Fruit fly (Drosophila melanogaster) whole organism, embryonic: ENCODE data around the gene Tre1.

Experiments used
- Antp ChIP-seq: fragments of 200-800 bp; sonication (Bioruptor generic); optimal IDR thresholded peaks from 3 replicates; lab custom pipeline; 2016; ENCODE audit warnings: missing biosample characterization, missing genetic modification characterization
- CG10366 ChIP-seq: fragments of 200-800 bp; sonication (Bioruptor generic); IDR thresholded peaks from 2 replicates; pipeline ENCODE4 v1.3.6; 2022; ENCODE audit warnings: missing biosample characterization, missing genetic modification characterization
- CG10543 ChIP-seq: fragments of 200-800 bp; sonication (Bioruptor generic); optimal IDR thresholded peaks from 3 replicates; lab custom pipeline; 2017; ENCODE audit warnings: missing biosample characterization, mild to moderate bottlenecking, missing genetic modification characterization, moderate library complexity
- CG13123 ChIP-seq: fragments of 200-800 bp; sonication (Bioruptor generic); optimal IDR thresholded peaks from 2 replicates; lab custom pipeline; 2016; ENCODE audit warnings: missing biosample characterization, missing genetic modification characterization
- CG14441 ChIP-seq: fragments of 200-800 bp; sonication (Bioruptor generic); IDR thresholded peaks from 2 replicates; pipeline ENCODE4 v1.3.6; 2022; ENCODE audit warnings: missing biosample characterization, missing genetic modification characterization
- CG16815 ChIP-seq: fragments of 200-800 bp; sonication (Bioruptor generic); optimal IDR thresholded peaks from 3 replicates; lab custom pipeline; 2017; ENCODE audit warnings: missing biosample characterization, mild to moderate bottlenecking, missing genetic modification characterization
- CG17361 ChIP-seq: fragments of 200-800 bp; sonication (Bioruptor generic); IDR thresholded peaks from 3 replicates; pipeline ENCODE4 v1.3.6; 2022; ENCODE audit warnings: missing biosample characterization, missing genetic modification characterization
- CG17385 ChIP-seq: fragments of 200-800 bp; sonication (Bioruptor generic); optimal IDR thresholded peaks from 3 replicates; lab custom pipeline; 2018; ENCODE audit warnings: missing biosample characterization, mild to moderate bottlenecking, missing genetic modification characterization
- CG2712 ChIP-seq: fragments of 200-800 bp; optimal IDR thresholded peaks from 3 replicates; lab custom pipeline; 2019; ENCODE audit warnings: missing biosample characterization, mild to moderate bottlenecking, missing genetic modification characterization, moderate library complexity
- CG3847 ChIP-seq: fragments of 200-800 bp; sonication (Bioruptor generic); IDR thresholded peaks from 2 replicates; pipeline ENCODE4 v1.3.6; 2022; ENCODE audit warnings: missing biosample characterization, missing genetic modification characterization
- CG4360 ChIP-seq: fragments of 200-800 bp; sonication (Bioruptor generic); IDR thresholded peaks from 2 replicates; pipeline ENCODE4 v1.3.6; 2022; ENCODE audit warnings: missing biosample characterization, missing genetic modification characterization
- CG4404 ChIP-seq: fragments of 200-800 bp; sonication (Bioruptor generic); IDR thresholded peaks from 2 replicates; pipeline ENCODE4 v1.3.6; 2022; ENCODE audit warnings: missing biosample characterization, missing genetic modification characterization
- CG4424 ChIP-seq: fragments of 200-800 bp; sonication (Bioruptor generic); optimal IDR thresholded peaks from 3 replicates; lab custom pipeline; 2016; ENCODE audit warnings: missing biosample characterization, missing genetic modification characterization
- CG6254 ChIP-seq: fragments of 200-800 bp; sonication (Bioruptor generic); optimal IDR thresholded peaks from 3 replicates; lab custom pipeline; 2017; ENCODE audit warnings: mild to moderate bottlenecking, missing biosample characterization, missing genetic modification reagents, missing genetic modification characterization
- CG6813 ChIP-seq: fragments of 200-800 bp; sonication (Bioruptor generic); optimal IDR thresholded peaks from 2 replicates; lab custom pipeline; 2017; ENCODE audit warnings: missing biosample characterization, missing genetic modification characterization, mild to moderate bottlenecking, moderate library complexity, missing genetic modification reagents
- CG7963 ChIP-seq: fragments of 200-800 bp; sonication (Bioruptor generic); IDR thresholded peaks from 3 replicates; pipeline ENCODE4 v1.3.6; 2022; ENCODE audit warnings: missing biosample characterization, missing genetic modification characterization; ENCODE audit not compliant: partially characterized antibody
- CG9932 ChIP-seq: fragments of 200-800 bp; sonication (Bioruptor generic); IDR thresholded peaks from 2 replicates; pipeline ENCODE4 v1.3.6; 2022; ENCODE audit warnings: missing biosample characterization, missing genetic modification characterization
- Fer2 ChIP-seq: fragments of 200-800 bp; sonication (Bioruptor generic); optimal IDR thresholded peaks from 2 replicates; lab custom pipeline; 2018; ENCODE audit warnings: missing biosample characterization, mild to moderate bottlenecking, missing genetic modification characterization, moderate library complexity
- Fer3 ChIP-seq: fragments of 200-800 bp; sonication (Bioruptor generic); optimal IDR thresholded peaks from 2 replicates; lab custom pipeline; 2018; ENCODE audit warnings: missing biosample characterization, mild to moderate bottlenecking, missing genetic modification characterization, moderate library complexity
- Hr51 ChIP-seq, 2 experiments: fragments of 200-800 bp; sonication (Bioruptor generic); optimal IDR thresholded peaks; 2 replicates in 1 of 2; 3 replicates in 1 of 2; lab custom pipeline; 2016 to 2018; ENCODE audit warnings: missing biosample characterization in 2 of 2, missing genetic modification characterization in 2 of 2, mild to moderate bottlenecking in 1 of 2, moderate library complexity in 1 of 2
- Lhr ChIP-seq: fragments of 200-800 bp; sonication (Bioruptor generic); optimal IDR thresholded peaks from 3 replicates; lab custom pipeline; 2017; ENCODE audit warnings: mild to moderate bottlenecking, missing biosample characterization, missing genetic modification reagents, missing genetic modification characterization
- MBD-R2 ChIP-seq: fragments of 200-800 bp; sonication (Bioruptor generic); IDR thresholded peaks from 2 replicates; pipeline ENCODE4 v1.3.6; 2022; ENCODE audit warnings: missing biosample characterization, missing genetic modification characterization
- Max ChIP-seq: fragments of 200-800 bp; sonication (Bioruptor generic); optimal IDR thresholded peaks from 2 replicates; lab custom pipeline; 2016; ENCODE audit warnings: missing biosample characterization, mild to moderate bottlenecking, missing genetic modification characterization
- NFAT ChIP-seq: fragments of 200-800 bp; sonication (Bioruptor generic); IDR thresholded peaks from 2 replicates; pipeline ENCODE4 v1.3.6; 2022; ENCODE audit warnings: missing biosample characterization, missing genetic modification characterization
- Optix ChIP-seq: fragments of 200-800 bp; sonication (Bioruptor generic); IDR thresholded peaks from 3 replicates; pipeline ENCODE4 v1.3.6; 2022; ENCODE audit warnings: missing biosample characterization, missing genetic modification characterization
- PHDP ChIP-seq: fragments of 200-800 bp; sonication (Bioruptor generic); optimal IDR thresholded peaks from 3 replicates; lab custom pipeline; 2018; ENCODE audit warnings: missing biosample characterization, mild to moderate bottlenecking, missing genetic modification characterization, moderate library complexity
- Pdp1 ChIP-seq, 2 experiments: fragments of 200-800 bp; sonication (Bioruptor generic); optimal IDR thresholded peaks; 3 replicates each; lab custom pipeline; 2016; ENCODE audit warnings: missing biosample characterization in 2 of 2, missing genetic modification characterization in 2 of 2, mild to moderate bottlenecking in 1 of 2, moderate library complexity in 1 of 2
- Rx ChIP-seq: fragments of 200-800 bp; sonication (Bioruptor generic); IDR thresholded peaks from 2 replicates; pipeline ENCODE4 v1.3.6; 2022; ENCODE audit warnings: missing biosample characterization, missing genetic modification characterization
- ara ChIP-seq: fragments of 200-800 bp; sonication (Bioruptor generic); IDR thresholded peaks from 2 replicates; pipeline ENCODE4 v1.3.6; 2022; ENCODE audit warnings: missing biosample characterization, missing genetic modification characterization
- bsh ChIP-seq, 2 experiments: fragments of 200-800 bp; sonication (Bioruptor generic); optimal IDR thresholded peaks; 2 replicates each; lab custom pipeline; 2017 to 2018; ENCODE audit warnings: mild to moderate bottlenecking in 2 of 2, missing biosample characterization in 2 of 2, missing genetic modification characterization in 2 of 2, moderate library complexity in 1 of 2
- cato ChIP-seq: fragments of 200-800 bp; sonication (Bioruptor generic); optimal IDR thresholded peaks from 2 replicates; lab custom pipeline; 2016; ENCODE audit warnings: missing biosample characterization, missing genetic modification characterization, borderline replicate concordance
- crol ChIP-seq: fragments of 200-800 bp; sonication (Bioruptor generic); IDR thresholded peaks from 2 replicates; pipeline ENCODE4 v1.3.6; 2022; ENCODE audit warnings: missing biosample characterization, missing genetic modification characterization
- dati ChIP-seq: fragments of 200-800 bp; sonication (Bioruptor generic); IDR thresholded peaks from 2 replicates; pipeline ENCODE4 v1.3.6; 2022; ENCODE audit warnings: missing biosample characterization, missing genetic modification characterization
- esg ChIP-seq: fragments of 200-800 bp; sonication (Bioruptor generic); conservative IDR thresholded peaks from 2 replicates; pipeline ENCODE4 v1.3.6; 2022; ENCODE audit warnings: missing biosample characterization, missing genetic modification characterization
- ewg ChIP-seq: fragments of 200-800 bp; sonication (Bioruptor generic); optimal IDR thresholded peaks from 3 replicates; lab custom pipeline; 2017; ENCODE audit warnings: mild to moderate bottlenecking, missing biosample characterization, missing genetic modification reagents, missing genetic modification characterization
- fd96Cb ChIP-seq: fragments of 200-800 bp; sonication (Bioruptor generic); optimal IDR thresholded peaks from 2 replicates; lab custom pipeline; 2018; ENCODE audit warnings: missing biosample characterization, mild to moderate bottlenecking, missing genetic modification characterization, moderate library complexity
- fru ChIP-seq: fragments of >200 bp; optimal IDR thresholded peaks from 2 replicates; lab custom pipeline; 2017
- jigr1 ChIP-seq: fragments of 200-800 bp; sonication (Bioruptor generic); IDR thresholded peaks from 3 replicates; pipeline ENCODE4 v1.3.6; 2022; ENCODE audit warnings: missing biosample characterization, missing genetic modification characterization
- kay ChIP-seq: fragments of 200-800 bp; sonication (Bioruptor generic); optimal IDR thresholded peaks from 2 replicates; lab custom pipeline; 2016; ENCODE audit warnings: missing biosample characterization, missing genetic modification characterization
- mld ChIP-seq: fragments of 200-800 bp; sonication (Bioruptor generic); IDR thresholded peaks from 3 replicates; pipeline ENCODE4 v1.3.6; 2022; ENCODE audit warnings: missing biosample characterization, missing genetic modification characterization; ENCODE audit not compliant: partially characterized antibody
- nom ChIP-seq: fragments of 200-800 bp; sonication (Bioruptor generic); optimal IDR thresholded peaks from 2 replicates; lab custom pipeline; 2017; ENCODE audit warnings: missing biosample characterization, missing genetic modification characterization, mild to moderate bottlenecking, moderate library complexity, missing genetic modification reagents
- pho ChIP-seq: fragments of 200-800 bp; sonication (Bioruptor generic); optimal IDR thresholded peaks from 2 replicates; lab custom pipeline; 2016; ENCODE audit warnings: missing biosample characterization, missing genetic modification characterization
- phol ChIP-seq: fragments of 200-800 bp; sonication (Bioruptor generic); optimal IDR thresholded peaks from 3 replicates; lab custom pipeline; 2018; ENCODE audit warnings: missing biosample characterization, mild to moderate bottlenecking, missing genetic modification characterization, moderate library complexity
- pum ChIP-seq: fragments of 200-800 bp; sonication (Bioruptor generic); optimal IDR thresholded peaks from 2 replicates; lab custom pipeline; 2016; ENCODE audit warnings: missing biosample characterization, missing genetic modification characterization
- sd ChIP-seq: fragments of 200-800 bp; sonication (Bioruptor generic); optimal IDR thresholded peaks from 3 replicates; lab custom pipeline; 2018; ENCODE audit warnings: missing biosample characterization, mild to moderate bottlenecking, missing genetic modification characterization, moderate library complexity
- sima ChIP-seq: fragments of 200-800 bp; sonication (Bioruptor generic); optimal IDR thresholded peaks from 2 replicates; lab custom pipeline; 2016; ENCODE audit warnings: missing biosample characterization, missing genetic modification characterization
- stc ChIP-seq: fragments of 200-800 bp; sonication (Bioruptor generic); IDR thresholded peaks from 2 replicates; pipeline ENCODE4 v1.3.6; 2022; ENCODE audit warnings: missing biosample characterization, missing genetic modification characterization
- tin ChIP-seq: fragments of 200-800 bp; sonication (Bioruptor generic); optimal IDR thresholded peaks from 3 replicates; lab custom pipeline; 2016; ENCODE audit warnings: missing biosample characterization, missing genetic modification characterization

The Tre1 gene

DNA sequence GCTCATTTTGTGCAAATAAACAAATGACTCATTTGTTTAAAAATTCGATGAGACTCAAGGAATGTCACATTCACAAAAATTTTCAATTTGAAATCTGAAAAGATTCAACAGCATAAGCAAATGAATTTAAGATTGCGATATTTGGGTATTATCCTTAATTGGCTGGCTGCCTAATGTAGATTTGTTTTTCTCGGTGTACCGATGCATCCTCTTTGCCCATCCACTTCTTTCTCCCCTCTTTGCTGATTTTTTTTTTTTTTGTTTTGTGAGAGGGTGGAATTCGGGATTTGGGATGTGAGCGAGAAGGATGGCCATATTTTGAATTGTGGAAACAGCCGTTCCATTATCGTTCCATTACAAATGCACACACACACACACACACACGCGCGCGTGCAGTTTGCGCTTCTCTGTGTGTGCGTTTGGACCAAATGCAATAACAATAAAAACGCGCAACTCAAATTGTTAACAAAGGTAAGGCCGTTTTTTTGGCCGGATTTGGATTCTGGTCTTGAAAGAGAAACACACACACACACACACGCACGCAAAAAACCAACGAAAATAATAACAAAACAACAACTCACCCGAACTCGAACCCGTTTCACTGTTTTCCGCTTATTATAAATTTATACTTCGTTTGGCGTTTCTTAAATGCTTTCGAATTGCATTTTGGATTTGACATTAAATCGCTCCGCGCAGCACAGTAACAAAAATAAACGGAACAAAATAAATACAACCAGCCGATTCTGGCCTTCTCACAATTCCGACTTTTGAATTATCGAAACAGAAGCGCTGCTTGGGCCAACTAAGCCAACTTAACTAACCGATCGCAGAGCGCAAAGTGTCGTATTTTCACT, 471 bp downstream of the Tre1 start (continued):
- TF ChIP-seq Rx (GFP tag; lab: Robert Waterston, UW) (0 out of 2 replicates have a peak, but pooled peaks have one; percentile 28), ewg (GFP tag; lab: Kevin White, UChicago) (peak; percentile 22), CG14441 (GFP tag; lab: Robert Waterston, UW) (no peak), Lhr (GFP tag; lab: Kevin White, UChicago) (peak; percentile 26), CG16815 (GFP tag; lab: Kevin White, UChicago) (peak; percentile 35), pum (peak; percentile 32), CG10543 (GFP tag; lab: Kevin White, UChicago) (no peak), CG2712 (tag; lab: Kevin White, UChicago) (peak; percentile 69), fd96Cb (tag; lab: Kevin White, UChicago) (peak; percentile 65), CG4360 (GFP tag; lab: Robert Waterston, UW) (no peak), crol (GFP tag; lab: Robert Waterston, UW) (no peak), jigr1 (GFP tag; lab: Robert Waterston, UW) (no peak), kay (GFP tag; lab: Kevin White, UChicago) (peak; percentile 39), CG6254 (GFP tag; lab: Kevin White, UChicago) (peak; percentile 37), CG17385 (peak; percentile 28), Fer2 (tag; lab: Kevin White, UChicago) (no peak), CG4404 (GFP tag; lab: Robert Waterston, UW) (0 out of 2 replicates have a peak, but pooled peaks have one; percentile 34), Fer3 (tag; lab: Kevin White, UChicago) (peak; percentile 16), NFAT (GFP tag; lab: Robert Waterston, UW) (no peak), bsh (GFP tag; optimal IDR thresholded peaks at IDR 0.05; lab: Kevin White, UChicago) (peak in 1 of 2 experiments; percentile 72), cato (GFP tag; lab: Kevin White, UChicago) (no peak), ara (GFP tag; lab: Robert Waterston, UW) (0 out of 2 replicates have a peak, but pooled peaks have one; percentile 46), MBD-R2 (GFP tag; lab: Robert Waterston, UW) (no peak), CG13123 (GFP tag; lab: Kevin White, UChicago) (peak; percentile 4), phol (tag; lab: Kevin White, UChicago) (peak; percentile 72), Antp (GFP tag; lab: Kevin White, UChicago) (peak; percentile 51), nom (peak; percentile 6), stc (GFP tag; lab: Robert Waterston, UW) (no peak), PHDP (tag; lab: Kevin White, UChicago) (peak; percentile 17), CG3847 (no peak), CG10366 (no peak), CG9932 (no peak), Max (GFP tag; lab: Kevin White, UChicago) (peak; percentile 8), fru (no peak), CG6813 (GFP tag; lab: Kevin White, UChicago) (peak; percentile 43), Pdp1 (GFP tag; optimal IDR thresholded peaks at IDR 0.05; lab: Kevin White, UChicago) (peak in 1 of 2 experiments; percentile 6), Hr51 (GFP tag; optimal IDR thresholded peaks at IDR 0.05; lab: Kevin White, UChicago) (no peak), sd (tag; lab: Kevin White, UChicago) (no peak), sima (GFP tag; lab: Kevin White, UChicago) (no peak), CG4424 (peak; percentile 63), dati (GFP tag; lab: Robert Waterston, UW) (no peak), CG17361 (GFP tag; lab: Robert Waterston, UW) (0 out of 3 replicates have a peak, but pooled peaks have one; percentile 50), pho (no peak), esg (GFP tag; lab: Robert Waterston, UW) (no peak), tin (GFP tag; lab: Kevin White, UChicago) (peak; percentile 57), mld (GFP tag; lab: Robert Waterston, UW) (no peak), CG7963 (GFP tag; lab: Robert Waterston, UW) (no peak), Optix (GFP tag; lab: Robert Waterston, UW) (peak; percentile 37; the same call in 1 of the 3 replicates)
